Worm (Caenorhabditis elegans): Measurements from ENCODE around the gene R144.13.
A peak's percentile ranks its signal among the peaks of the same experiment; 100 is the strongest.
"Not testable (repeated sequence)": the region's sequence is repeated elsewhere in the genome, so short reads cannot be mapped to it uniquely, and the experiment has no call there.

ce11 chrIII:5031375-5031836 lies 8.3 kb downstream of the R144.13 start:
- TF ChIP-seq unc-55 (GFP tag; optimal IDR thresholded peaks at IDR 0.05), result not testable (repeated sequence)
- TF ChIP-seq ceh-6 (GFP tag; optimal IDR thresholded peaks at IDR 0.05) (peak; percentile 84), lin-11 (tag; optimal IDR thresholded peaks at IDR 0.05) (peak; percentile 77), ets-4 (tag; optimal IDR thresholded peaks at IDR 0.05) (peak; percentile 97), ceh-9 (tag; optimal IDR thresholded peaks at IDR 0.05) (peak; percentile 39), elt-4 (tag; optimal IDR thresholded peaks at IDR 0.05) (peak; percentile 76)
